Worm (Caenorhabditis elegans): ENCODE measurements around the gene ZK616.5.
A peak's percentile ranks its signal among the peaks of the same experiment; 100 is the strongest.

Gene ZK616.5

DNA sequence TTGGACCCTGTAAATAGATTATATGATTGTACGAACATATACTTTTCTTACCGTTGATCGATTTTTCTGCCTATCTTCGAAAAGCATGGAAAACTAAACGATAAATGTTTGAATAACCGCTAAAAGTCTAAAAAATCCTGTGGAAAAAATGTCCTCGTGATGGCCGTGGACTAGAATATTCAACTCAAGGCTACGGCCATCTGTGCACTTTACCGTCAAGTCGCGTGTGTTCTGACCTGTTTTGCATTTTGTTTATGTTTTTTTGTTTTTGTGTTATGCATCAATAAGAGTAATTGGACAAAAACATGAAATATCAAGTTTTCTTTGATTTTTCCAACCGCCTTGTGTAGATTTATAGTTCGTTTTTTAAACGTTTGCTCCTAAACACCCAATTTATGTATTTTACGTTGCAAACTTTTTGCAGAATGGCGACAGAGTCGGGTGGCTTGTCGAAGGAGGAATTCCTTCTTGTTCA lies 27.6 kb upstream of the ZK616.5 start, which contains the start of the genes hda-6 and F41H10.4:
Gene hda-6, minus strand, starts transcription at position 172 of the 475 bp plus-strand sequence.
Gene F41H10.4, plus strand, starts transcription at position 425 of the 475 bp plus-strand sequence.
- peak; percentile 83 for TF ChIP-seq nhr-90 (tag; optimal IDR thresholded peaks at IDR 0.05; ENCODE audit: poor library complexity)
- peak; percentile 85 for TF ChIP-seq fkh-4 (tag; optimal IDR thresholded peaks at IDR 0.05; ENCODE audit: borderline replicate concordance)
- peak; percentile 65 to 83 for TF ChIP-seq efl-1 (optimal IDR thresholded peaks at IDR 0.05)
- peak; percentile 82 to 98 for TF ChIP-seq efl-1 (GFP tag; optimal IDR thresholded peaks at IDR 0.05 in 1 of 2)
- TF ChIP-seq nhr-77 (tag; optimal IDR thresholded peaks at IDR 0.05), result peak; percentile 39
- TF ChIP-seq lin-15B (tag; optimal IDR thresholded peaks at IDR 0.05), result peak; percentile 66
- TF ChIP-seq lir-3 (tag; optimal IDR thresholded peaks at IDR 0.05; ENCODE audit: poor library complexity), result peak; percentile 96
- TF ChIP-seq ceh-63 (GFP tag; optimal IDR thresholded peaks at IDR 0.05), result no peak
- peak in 1 of 2 experiments; percentile 89 for TF ChIP-seq ztf-11 (tag; optimal IDR thresholded peaks at IDR 0.05)
- peak; percentile 88 for TF ChIP-seq tbx-2 (tag; optimal IDR thresholded peaks at IDR 0.05)
- TF ChIP-seq efl-3 (GFP tag; optimal IDR thresholded peaks at IDR 0.05), result no peak
- TF ChIP-seq fkh-8 (tag; optimal IDR thresholded peaks at IDR 0.05), result peak; percentile 71
- TF ChIP-seq elt-3 (tag; optimal IDR thresholded peaks at IDR 0.05), result peak in 2 of 6 experiments; percentile 31 to 42
- TF ChIP-seq xbp-1 (tag; optimal IDR thresholded peaks at IDR 0.05), result peak; percentile 87
- peak; percentile 86 for TF ChIP-seq nhr-47 (tag; optimal IDR thresholded peaks at IDR 0.05)
- no peak for TF ChIP-seq nhr-12 (tag; optimal IDR thresholded peaks at IDR 0.05)
- no peak for TF ChIP-seq pqm-1 (tag; optimal IDR thresholded peaks at IDR 0.05)
- no peak for TF ChIP-seq unc-62 (GFP tag; optimal IDR thresholded peaks at IDR 0.05)
- no peak for TF ChIP-seq hlh-17 (GFP tag; optimal IDR thresholded peaks at IDR 0.05; ENCODE audit: borderline replicate concordance)
- peak; percentile 43 for TF ChIP-seq lin-13 (GFP tag; optimal IDR thresholded peaks at IDR 0.05)
- TF ChIP-seq blmp-1 (tag; optimal IDR thresholded peaks at IDR 0.05), result peak; percentile 40
- TF ChIP-seq unc-30 (tag; optimal IDR thresholded peaks at IDR 0.05), result no peak
- no peak for TF ChIP-seq ceh-8 (GFP tag; optimal IDR thresholded peaks at IDR 0.05)
- TF ChIP-seq C16A3.4 (tag; optimal IDR thresholded peaks at IDR 0.05), result peak; percentile 71
- TF ChIP-seq C34B4.2 (tag; optimal IDR thresholded peaks at IDR 0.05), result no peak
- no peak for TF ChIP-seq egl-27 (tag; optimal IDR thresholded peaks at IDR 0.05)
- TF ChIP-seq isw-1 (GFP tag; IDR thresholded peaks at IDR 0.05), result peak; percentile 62
- no peak for TF ChIP-seq sup-37 (GFP tag; optimal IDR thresholded peaks at IDR 0.05)
- no peak for TF ChIP-seq nhr-76 (tag; optimal IDR thresholded peaks at IDR 0.05)
- no peak for TF ChIP-seq tlp-1 (tag; optimal IDR thresholded peaks at IDR 0.05)
- no peak for TF ChIP-seq ets-5 (GFP tag; IDR thresholded peaks at IDR 0.05)
- TF ChIP-seq snu-23 (GFP tag; optimal IDR thresholded peaks at IDR 0.05), result peak; percentile 90
- TF ChIP-seq nhr-85 (tag), result peak; percentile 86
- peak; percentile 65 for TF ChIP-seq pax-3 (tag; optimal IDR thresholded peaks at IDR 0.05)
- no peak for TF ChIP-seq ces-1 (GFP tag; optimal IDR thresholded peaks at IDR 0.05)
- TF ChIP-seq mef-2 (tag; optimal IDR thresholded peaks at IDR 0.05), result peak; percentile 15
- peak; percentile 67 to 82 (median 81) for TF ChIP-seq dpl-1 (GFP tag; optimal IDR thresholded peaks at IDR 0.05)
- TF ChIP-seq ama-1 (optimal IDR thresholded peaks at IDR 0.05), result no peak
- TF ChIP-seq nhr-11 (tag; optimal IDR thresholded peaks at IDR 0.05), result no peak
- TF ChIP-seq sptf-1 (tag; optimal IDR thresholded peaks at IDR 0.05), result no peak
- peak; percentile 2 for TF ChIP-seq hpl-2 (GFP tag; optimal IDR thresholded peaks at IDR 0.05)
- peak; percentile 85 for TF ChIP-seq dsc-1 (tag; optimal IDR thresholded peaks at IDR 0.05)
- peak; percentile 55 to 68 (median 57) for TF ChIP-seq ceh-82 (tag; optimal IDR thresholded peaks at IDR 0.05)
- TF ChIP-seq swsn-7 (tag; optimal IDR thresholded peaks at IDR 0.05), result peak; percentile 79
- TF ChIP-seq vab-15 (tag; optimal IDR thresholded peaks at IDR 0.05), result no peak
- no peak for TF ChIP-seq skn-1 (tag; optimal IDR thresholded peaks at IDR 0.05)
- no peak for TF ChIP-seq nhr-28 (tag; optimal IDR thresholded peaks at IDR 0.05)
- no peak for TF ChIP-seq ceh-88 (GFP tag; IDR thresholded peaks at IDR 0.05)
- peak; percentile 93 for TF ChIP-seq mep-1 (tag; optimal IDR thresholded peaks at IDR 0.05)
- no peak for TF ChIP-seq nhr-84 (tag; optimal IDR thresholded peaks at IDR 0.05)
- TF ChIP-seq fkh-10 (GFP tag; optimal IDR thresholded peaks at IDR 0.05), result no peak
- TF ChIP-seq nhr-71 (tag; optimal IDR thresholded peaks at IDR 0.05), result peak; percentile 90
- TF ChIP-seq pag-3 (tag; optimal IDR thresholded peaks at IDR 0.05; ENCODE audit: borderline replicate concordance, insufficient read depth), result no peak
